Worm (Caenorhabditis elegans) whole organism, L3 larva: ENCODE results near the gene C04A11.5.

Experiments used
- fos-1 ChIP-seq: fragments of 150-350 bp; optimal IDR thresholded peaks from 2 replicates; lab custom pipeline; 2014; ENCODE audit warnings: missing biosample characterization, missing genetic modification characterization
- mdl-1 ChIP-seq: fragments of 150-350 bp; optimal IDR thresholded peaks from 2 replicates; lab custom pipeline; 2014; ENCODE audit warnings: missing biosample characterization, missing genetic modification characterization

DNA sequence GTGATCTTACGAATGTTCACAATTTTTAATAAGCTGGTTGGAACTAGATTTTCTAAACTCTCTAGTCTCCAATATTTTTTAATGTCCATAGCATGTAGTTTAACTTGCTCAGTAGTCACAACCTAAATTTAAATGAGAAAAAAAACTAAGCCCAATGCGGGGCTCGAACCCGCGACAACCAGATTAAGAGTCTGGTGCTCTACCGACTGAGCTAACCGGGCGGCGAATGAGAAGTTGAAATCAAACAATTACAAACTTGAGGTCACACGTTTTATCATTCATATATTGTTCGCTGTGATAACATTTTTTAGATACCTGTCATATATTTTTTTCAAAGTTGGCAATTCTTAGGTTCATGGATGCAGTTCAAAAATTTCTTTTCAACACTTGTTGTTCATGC is 8.6 kb upstream of the C04A11.5 start:
- TF ChIP-seq mdl-1 (tag; lab: Kevin White, UChicago), result no peak
- TF ChIP-seq fos-1 (tag; lab: Kevin White, UChicago), result no peak
